Fruit fly (Drosophila melanogaster) Kc167 (cell line): ENCODE measurements around the gene Hnf4.

Experiments
- insv ChIP-seq: fragments of >200 bp; optimal IDR thresholded peaks from 3 replicates; lab custom pipeline; 2018; ENCODE audit warnings: missing external identifiers
- psq ChIP-seq: fragments of >200 bp; optimal IDR thresholded peaks from 2 replicates; lab custom pipeline; 2017; ENCODE audit warnings: missing external identifiers

DNA sequence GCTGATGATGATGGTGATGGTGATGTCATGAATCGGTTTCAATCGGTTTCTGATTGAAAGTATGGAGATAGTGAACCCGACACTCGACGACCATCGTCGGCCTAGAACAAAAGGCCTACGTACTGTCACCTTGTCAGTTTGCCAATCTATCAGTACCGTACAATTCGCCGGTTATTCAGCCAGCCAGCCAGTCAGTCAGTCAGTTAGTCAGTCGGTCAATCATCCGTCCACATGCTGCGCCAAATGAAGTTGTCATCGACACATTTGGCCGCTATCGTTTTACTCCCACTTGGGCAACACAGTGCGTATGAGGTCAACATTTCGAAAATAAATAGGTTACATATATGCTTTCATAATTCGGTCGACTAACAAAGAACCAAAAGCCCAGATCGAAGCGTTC is 11.6 kb upstream of the Hnf4 start:
- TF ChIP-seq psq (lab: Kevin White, UChicago): no peak
- TF ChIP-seq insv (lab: Kevin White, UChicago): no peak
